Worm (Caenorhabditis elegans) whole organism, L4 larva: ENCODE data around the gene gei-15.

Experiments used
- F26F4.8 ChIP-seq: fragments of 200-800 bp; sonication (Bioruptor generic); conservative IDR thresholded peaks from 2 replicates; pipeline ENCODE4 v1.3.6; 2022; ENCODE audit warnings: missing genetic modification characterization, missing compliant biosample characterization
- T20F7.1 ChIP-seq: fragments of 200-800 bp; sonication (Bioruptor generic); optimal IDR thresholded peaks from 2 replicates; lab custom pipeline; 2018; ENCODE audit warnings: mild to moderate bottlenecking, missing genetic modification characterization, missing compliant biosample characterization
- Y5F2A.4 ChIP-seq: fragments of 200-800 bp; sonication (Bioruptor generic); optimal IDR thresholded peaks from 2 replicates; lab custom pipeline; 2018; ENCODE audit warnings: mild to moderate bottlenecking, missing genetic modification characterization, missing compliant biosample characterization
- Y75B8A.6 ChIP-seq: fragments of 200-800 bp; sonication (Bioruptor generic); IDR thresholded peaks from 2 replicates; pipeline ENCODE4 v1.3.6; 2022; ENCODE audit warnings: missing genetic modification reagents, missing genetic modification characterization, missing compliant biosample characterization
- ZK337.2 ChIP-seq: fragments of 200-800 bp; sonication (Bioruptor generic); IDR thresholded peaks from 2 replicates; pipeline ENCODE4 v1.3.6; 2022; ENCODE audit warnings: missing genetic modification reagents, missing genetic modification characterization, missing compliant biosample characterization
- ZK546.5 ChIP-seq, 2 experiments: sonication (generic microtip); optimal IDR thresholded peaks; 2 replicates each; lab custom pipeline; 2017; ENCODE audit warnings: missing biosample characterization in 2 of 2, missing genetic modification characterization in 2 of 2
- arid-1 ChIP-seq: fragments of 200-800 bp; sonication (Bioruptor generic); conservative IDR thresholded peaks from 2 replicates; pipeline ENCODE4 v1.3.6; 2022; ENCODE audit warnings: missing genetic modification reagents, missing genetic modification characterization, missing compliant biosample characterization
- attf-4 ChIP-seq: sonication (generic microtip); optimal IDR thresholded peaks from 3 replicates; lab custom pipeline; 2017; ENCODE audit warnings: missing biosample characterization, missing genetic modification characterization
- ceh-32 ChIP-seq: sonication (generic microtip); optimal IDR thresholded peaks from 2 replicates; lab custom pipeline; 2016; ENCODE audit warnings: mild to moderate bottlenecking, missing genetic modification characterization, missing compliant biosample characterization; ENCODE audit not compliant: poor library complexity
- ceh-44 ChIP-seq: fragments of 200-800 bp; sonication (Bioruptor generic); IDR thresholded peaks from 2 replicates; pipeline ENCODE4 v1.3.6; 2022; ENCODE audit warnings: missing genetic modification reagents, missing genetic modification characterization, missing compliant biosample characterization
- ceh-62 ChIP-seq: sonication (generic microtip); optimal IDR thresholded peaks from 2 replicates; lab custom pipeline; 2017; ENCODE audit warnings: missing biosample characterization, missing genetic modification characterization
- ces-1 ChIP-seq: fragments of 150-350 bp; sonication (generic microtip); optimal IDR thresholded peaks from 4 replicates; lab custom pipeline; 2014; ENCODE audit warnings: missing biosample characterization, missing genetic modification reagents, missing genetic modification characterization
- dve-1 ChIP-seq: sonication (generic microtip); optimal IDR thresholded peaks from 2 replicates; lab custom pipeline; 2017; ENCODE audit warnings: antibody characterized with exemption, mild to moderate bottlenecking, missing genetic modification characterization, missing compliant biosample characterization; ENCODE audit not compliant: insufficient read depth
- fkh-10 ChIP-seq: fragments of 150-350 bp; optimal IDR thresholded peaks from 2 replicates; lab custom pipeline; 2014; ENCODE audit warnings: missing biosample characterization, missing genetic modification reagents, missing genetic modification characterization
- hif-1 ChIP-seq, 2 experiments: sonication (generic microtip); optimal IDR thresholded peaks; 2 replicates each; lab custom pipeline; 2016 to 2017; ENCODE audit warnings: missing compliant biosample characterization in 2 of 2, missing genetic modification characterization in 2 of 2, missing genetic modification reagents in 2 of 2, missing genotype in 2 of 2, mild to moderate bottlenecking in 1 of 2
- hlh-30 ChIP-seq: sonication (generic microtip); optimal IDR thresholded peaks from 2 replicates; lab custom pipeline; 2017; ENCODE audit warnings: antibody characterized with exemption, mild to moderate bottlenecking, missing genetic modification characterization, missing compliant biosample characterization; ENCODE audit not compliant: insufficient read depth
- lim-7 ChIP-seq: fragments of 200-800 bp; sonication (Bioruptor generic); IDR thresholded peaks from 2 replicates; pipeline ENCODE4 v1.3.6; 2022; ENCODE audit warnings: missing genetic modification characterization, missing compliant biosample characterization
- lsy-2 ChIP-seq, 2 experiments: fragments of 150-350 bp in 1 of 2; sonication (generic microtip) in 1 of 2; optimal IDR thresholded peaks; 2 replicates each; lab custom pipeline; 2014 to 2017; ENCODE audit warnings: missing biosample characterization in 2 of 2, missing genetic modification characterization in 2 of 2
- mdl-1 ChIP-seq, 2 experiments: fragments of 150-350 bp in 1 of 2; sonication (generic microtip) in 1 of 2; optimal IDR thresholded peaks; 2 replicates each; lab custom pipeline; 2014 to 2017; ENCODE audit warnings: missing biosample characterization in 2 of 2, missing genetic modification characterization in 2 of 2
- nhr-41 ChIP-seq: fragments of 200-800 bp; sonication (Bioruptor generic); IDR thresholded peaks from 2 replicates; pipeline ENCODE4 v1.3.6; 2022; ENCODE audit warnings: missing genetic modification reagents, missing genetic modification characterization, missing compliant biosample characterization
- snpc-4 ChIP-seq: fragments of 150-350 bp; optimal IDR thresholded peaks from 2 replicates; lab custom pipeline; 2014; ENCODE audit warnings: missing biosample characterization, missing genetic modification characterization
- zip-2 ChIP-seq: fragments of 150-350 bp; optimal IDR thresholded peaks from 2 replicates; lab custom pipeline; 2014; ENCODE audit warnings: missing biosample characterization, missing genetic modification characterization
- ztf-7 ChIP-seq: fragments of 150-350 bp; optimal IDR thresholded peaks from 2 replicates; lab custom pipeline; 2014; ENCODE audit warnings: missing biosample characterization, missing genetic modification characterization

The gei-15 gene

DNA sequence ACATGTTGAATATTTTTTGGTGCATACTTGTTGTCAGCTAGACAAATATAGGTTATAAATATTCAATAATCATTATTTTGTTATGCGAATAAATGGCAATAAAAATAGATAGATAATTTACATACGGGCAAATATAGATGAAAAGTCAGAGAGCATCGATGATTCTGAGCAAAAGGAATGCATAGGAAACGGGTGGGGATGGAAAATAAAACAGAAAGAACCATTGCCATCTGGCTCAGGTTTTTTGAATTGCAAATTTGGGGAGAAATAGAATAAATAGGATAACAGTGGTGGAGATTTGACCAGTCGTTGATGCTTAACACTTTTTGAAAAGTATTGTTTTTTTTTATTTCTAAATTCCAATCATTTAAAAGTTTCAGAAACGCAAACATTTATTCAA lies 40.2 kb downstream of the gei-15 start, which contains the start of gene idpp-6:
Gene idpp-6, plus strand, starts transcription at position 301 of the 400 bp plus-strand sequence.
- no peak for TF ChIP-seq F26F4.8 (GFP tag; lab: Robert Waterston, UW)
- TF ChIP-seq dve-1, result no peak
- no peak for TF ChIP-seq lim-7 (GFP tag; lab: Robert Waterston, UW)
- no peak for TF ChIP-seq mdl-1 (tag; optimal IDR thresholded peaks at IDR 0.05; lab: Kevin White, UChicago)
- TF ChIP-seq ces-1 (GFP tag; lab: Kevin White, UChicago), result no peak
- TF ChIP-seq fkh-10 (GFP tag; lab: Kevin White, UChicago), result no peak
- no peak for TF ChIP-seq ZK546.5 (tag; optimal IDR thresholded peaks at IDR 0.05; lab: Kevin White, UChicago)
- no peak for TF ChIP-seq lsy-2 (tag; optimal IDR thresholded peaks at IDR 0.05; lab: Kevin White, UChicago)
- no peak for TF ChIP-seq attf-4 (tag; lab: Kevin White, UChicago)
- no peak for TF ChIP-seq ztf-7 (tag; lab: Kevin White, UChicago)
- no peak for TF ChIP-seq nhr-41 (GFP tag; lab: Robert Waterston, UW)
- TF ChIP-seq ceh-62 (tag; lab: Kevin White, UChicago), result no peak
- no peak for TF ChIP-seq ceh-32 (tag; lab: Kevin White, UChicago)

DNA sequence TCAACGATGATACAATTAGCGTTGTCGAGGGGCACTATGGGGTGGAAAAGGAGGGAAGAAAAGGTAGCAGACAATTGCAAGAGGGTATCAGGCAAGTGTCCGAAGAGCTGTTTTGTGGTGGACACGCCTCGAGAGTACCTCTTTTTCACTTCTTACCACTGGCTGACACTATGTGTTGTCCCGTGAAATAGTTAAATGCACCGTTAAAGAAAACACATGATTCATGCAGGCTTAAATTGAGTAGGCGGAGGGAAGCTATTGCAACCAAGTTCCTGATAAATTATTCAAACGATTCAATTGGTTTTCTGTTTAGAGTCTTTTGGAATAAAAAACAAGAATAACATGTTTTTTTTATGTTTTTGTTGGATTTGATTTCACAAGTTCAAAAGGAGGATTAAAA lies 45.1 kb downstream of the gei-15 start, which contains the start of gene irk-1:
Gene irk-1, minus strand, starts transcription at position 101 of the 400 bp plus-strand sequence.
- TF ChIP-seq ceh-44 (GFP tag; lab: Robert Waterston, UW), result no peak
- TF ChIP-seq snpc-4 (tag; lab: Kevin White, UChicago), result no peak
- no peak for TF ChIP-seq hlh-30
- no peak for TF ChIP-seq ZK337.2 (GFP tag; lab: Robert Waterston, UW)
- TF ChIP-seq T20F7.1 (GFP tag; lab: Kevin White, UChicago), result no peak
- TF ChIP-seq dve-1, result no peak
- TF ChIP-seq arid-1 (GFP tag; lab: Robert Waterston, UW), result no peak
- TF ChIP-seq hif-1 (tag; optimal IDR thresholded peaks at IDR 0.05; lab: Kevin White, UChicago), result no peak
- no peak for TF ChIP-seq ztf-7 (tag; lab: Kevin White, UChicago)
- no peak for TF ChIP-seq zip-2 (tag; lab: Kevin White, UChicago)
- TF ChIP-seq Y5F2A.4 (GFP tag; lab: Kevin White, UChicago), result no peak
- no peak for TF ChIP-seq Y75B8A.6 (GFP tag; lab: Robert Waterston, UW)
